Worm (Caenorhabditis elegans): Measurements from ENCODE around the gene blos-4.

Gene blos-4

DNA sequence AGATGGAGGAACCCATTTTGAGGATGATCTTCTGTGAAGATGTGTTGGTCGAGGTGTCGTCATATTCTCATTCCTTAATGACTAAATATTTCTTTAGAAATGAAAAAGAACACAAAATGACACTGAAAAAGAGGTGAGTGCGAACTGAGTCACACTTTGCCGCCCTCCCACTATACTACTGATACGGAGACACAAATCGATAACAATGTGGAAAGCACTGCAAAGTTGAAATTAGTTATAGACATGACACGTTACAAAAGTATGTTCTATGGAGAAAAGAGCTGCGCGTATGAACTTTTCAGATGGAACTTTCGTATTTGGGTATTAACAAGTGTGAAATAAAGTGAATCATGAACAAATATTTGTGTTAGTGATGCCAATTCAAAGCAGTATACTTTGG, 878 bp upstream of the blos-4 start, which contains the start of gene tat-4:
TSS of gene tat-4 (minus strand) at position 117 of the 400 bp plus-strand sequence.
- TF ChIP-seq unc-62 (GFP tag; optimal IDR thresholded peaks at IDR 0.05): no peak

DNA sequence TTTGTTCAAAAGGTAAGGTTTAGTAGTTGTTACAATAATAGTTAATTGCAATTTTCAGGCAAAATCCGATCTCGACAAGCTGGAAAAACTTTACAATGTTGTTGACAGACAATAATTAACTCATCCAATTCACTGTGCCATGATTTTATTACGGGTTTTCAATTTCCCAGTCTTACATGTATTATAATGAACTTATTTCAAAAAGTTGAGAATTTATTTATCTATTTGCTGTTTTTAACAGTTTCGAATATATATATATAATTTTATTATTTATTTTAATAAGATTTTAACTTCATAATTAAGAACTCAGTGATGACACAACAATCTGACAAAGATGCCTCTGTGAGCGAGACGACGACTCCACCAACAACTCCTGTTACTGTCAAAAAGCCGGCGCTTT, 1.0 kb downstream of the blos-4 start, which contains the start of gene lelo-1:
TSS of gene lelo-1 (plus strand) at position 301 of the 400 bp plus-strand sequence.
- TF ChIP-seq unc-62 (GFP tag; optimal IDR thresholded peaks at IDR 0.05): no peak

DNA sequence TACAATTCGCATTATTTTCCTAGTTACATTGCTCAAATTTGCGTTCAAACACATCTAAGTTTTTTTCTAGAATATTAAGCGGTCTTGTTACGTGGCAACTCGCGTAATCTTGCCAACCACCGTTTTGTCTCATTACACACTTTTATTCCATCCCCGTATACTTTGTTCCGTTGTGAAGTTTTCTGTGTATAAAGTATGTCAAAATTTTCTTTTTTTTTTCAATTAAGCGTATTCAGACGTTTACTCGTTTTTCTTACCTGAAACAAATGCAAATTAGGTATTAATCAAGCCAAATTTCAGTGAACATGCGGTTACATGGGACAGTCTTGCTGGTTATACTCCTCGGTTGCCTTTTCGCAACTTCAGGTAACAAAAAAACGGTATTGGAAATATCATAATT, 2.0 kb downstream of the blos-4 start, which contains the start of gene T24H7.2:
TSS of gene T24H7.2 (plus strand) at position 301 of the 400 bp plus-strand sequence.
- no peak for TF ChIP-seq unc-62 (GFP tag; optimal IDR thresholded peaks at IDR 0.05)

DNA sequence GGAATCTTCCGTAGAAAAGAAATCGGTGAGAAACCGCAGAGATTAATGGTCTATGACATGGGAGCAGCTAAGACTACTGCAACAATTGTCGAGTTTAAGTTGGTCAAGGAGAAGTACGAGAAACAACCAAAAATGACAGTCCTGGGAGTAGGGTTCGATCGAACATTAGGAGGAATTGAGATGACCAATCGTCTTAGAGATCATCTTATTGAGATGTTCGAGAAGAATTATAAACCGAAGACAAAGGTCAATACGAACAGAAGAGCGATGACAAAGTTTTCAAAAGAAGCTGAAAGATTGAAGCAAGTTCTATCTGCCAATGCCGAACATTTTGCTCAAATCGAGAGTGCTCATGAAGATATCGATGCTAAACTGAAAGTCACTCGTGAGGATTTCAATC, 3.0 kb downstream of the blos-4 start:
- TF ChIP-seq unc-62 (GFP tag; optimal IDR thresholded peaks at IDR 0.05): no peak

DNA sequence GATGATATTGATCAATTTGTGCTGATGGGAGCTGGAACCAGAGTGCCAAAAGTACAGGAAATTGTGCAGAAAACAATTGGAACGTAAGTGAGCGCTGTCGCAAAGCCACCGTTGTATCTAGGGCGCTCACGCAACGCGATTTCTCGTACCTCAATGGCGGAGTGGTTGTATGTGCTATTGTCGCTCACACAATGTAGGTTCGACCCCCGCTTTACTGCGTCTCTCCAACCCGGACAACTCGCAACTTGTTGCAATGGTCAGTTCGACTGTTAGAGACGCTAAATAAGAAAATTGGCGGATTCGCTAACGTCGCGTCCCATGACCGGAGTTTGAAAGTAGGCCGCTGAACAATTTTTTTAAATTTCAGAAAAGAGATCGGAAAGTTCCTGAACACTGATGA, 3.5 kb downstream of the blos-4 start:
- TF ChIP-seq unc-62 (GFP tag; optimal IDR thresholded peaks at IDR 0.05): no peak

DNA sequence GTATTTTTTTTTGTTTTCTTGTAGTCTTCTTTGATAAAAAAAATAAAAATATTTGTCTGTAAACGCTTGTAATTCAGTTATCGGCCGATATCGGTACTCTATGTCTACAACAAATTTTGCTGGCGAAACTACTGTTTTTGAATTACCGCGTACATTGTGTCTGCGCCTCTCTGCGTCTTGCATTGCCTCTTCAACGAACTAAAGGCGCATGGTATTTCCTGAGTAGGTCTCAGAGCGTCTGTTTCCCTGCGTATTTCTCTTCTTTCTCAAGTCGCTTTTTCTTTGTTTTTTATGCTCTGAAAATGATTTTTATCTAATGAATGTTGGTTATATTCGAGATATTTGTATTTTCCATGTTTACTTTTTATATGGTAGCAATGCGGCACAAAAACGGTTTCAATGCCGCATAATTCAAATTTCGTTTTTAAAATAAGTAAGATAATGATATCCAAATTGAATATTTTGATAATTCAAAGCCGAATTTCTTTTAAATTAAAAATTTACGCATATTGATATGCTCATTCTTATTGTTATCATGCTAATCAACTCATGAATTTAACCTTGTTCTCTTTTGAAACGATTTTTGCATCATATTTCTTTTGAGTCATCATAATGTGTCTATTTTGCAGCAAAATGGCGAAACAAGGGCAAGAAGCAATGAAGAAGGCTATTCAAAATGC, 5.9 kb downstream of the blos-4 start, which contains the start of gene phb-2:
TSS of gene phb-2 (plus strand) at position 630 of the 680 bp plus-strand sequence.
- TF ChIP-seq unc-62 (GFP tag; optimal IDR thresholded peaks at IDR 0.05): no peak

DNA sequence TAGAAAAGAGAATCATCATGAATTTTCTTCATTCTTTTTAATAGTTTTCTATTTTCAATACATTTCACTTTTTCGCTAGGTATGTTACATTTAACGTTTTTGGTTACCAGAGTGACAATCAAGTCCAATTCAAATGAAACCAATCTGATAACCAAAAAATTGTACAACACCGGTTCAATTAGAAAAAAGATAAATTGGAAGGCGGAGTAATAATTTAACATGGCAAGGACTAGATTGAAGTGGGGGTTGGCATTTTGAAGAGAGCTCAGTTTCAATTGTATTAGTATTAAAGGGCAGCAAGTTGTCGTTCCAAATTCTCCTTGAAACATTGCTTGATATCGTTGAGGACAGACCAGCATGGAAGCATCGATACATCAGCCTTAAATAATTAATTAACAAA, 7.7 kb downstream of the blos-4 start:
- no peak for TF ChIP-seq unc-62 (GFP tag; optimal IDR thresholded peaks at IDR 0.05)

DNA sequence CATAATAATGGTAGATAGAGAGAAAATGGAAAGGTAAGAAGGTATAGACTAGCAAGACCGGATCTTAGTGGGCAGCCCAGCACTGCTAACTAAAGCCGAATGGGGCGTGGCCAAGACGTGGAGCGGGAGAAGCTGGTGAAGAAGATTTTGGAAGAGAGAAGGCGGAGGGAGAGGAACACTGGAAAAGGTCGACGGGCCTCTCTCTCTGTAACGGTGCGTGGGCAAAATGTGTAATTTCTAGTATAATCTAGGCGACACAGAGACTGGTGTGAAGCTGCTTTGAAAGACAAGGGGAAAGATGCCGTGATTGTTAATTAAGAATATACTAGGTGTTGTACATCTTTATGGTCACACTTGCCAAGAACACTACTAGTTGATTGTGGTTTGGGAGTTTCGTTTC, 11.0 kb downstream of the blos-4 start, which contains the start of gene F13H8.5:
TSS of gene F13H8.5 (minus strand) at position 101 of the 400 bp plus-strand sequence.
- TF ChIP-seq unc-62 (GFP tag; optimal IDR thresholded peaks at IDR 0.05): no peak

DNA sequence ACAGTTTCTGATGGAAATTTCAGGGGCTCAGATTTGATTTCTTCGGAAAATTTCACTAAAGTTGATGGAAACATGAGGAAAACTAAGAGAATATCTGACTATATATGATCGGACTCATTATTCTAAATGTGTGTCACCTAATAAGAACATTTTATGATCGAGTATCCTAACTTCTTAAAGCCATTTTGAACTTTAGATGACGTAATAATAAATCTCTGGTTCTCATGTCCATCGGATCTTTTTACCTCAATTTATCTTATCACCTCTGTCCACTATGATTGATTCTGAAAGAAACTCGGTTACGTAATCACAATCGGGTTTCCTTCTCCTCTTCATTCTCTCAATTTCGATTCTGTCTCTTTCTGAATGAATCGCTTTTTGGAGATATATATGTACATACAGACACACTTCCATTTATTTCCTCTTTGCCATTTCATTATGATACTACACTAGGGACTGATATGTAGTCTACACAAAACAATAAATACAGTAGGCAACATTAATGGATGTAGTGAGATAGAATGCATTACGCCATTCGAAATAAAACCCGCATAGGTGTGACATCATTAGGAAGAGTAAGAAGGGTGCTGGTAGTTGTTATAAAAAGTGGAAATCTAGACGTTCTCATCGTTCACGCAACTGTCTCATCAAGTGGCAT, 12.3 kb downstream of the blos-4 start:
- TF ChIP-seq unc-62 (GFP tag; optimal IDR thresholded peaks at IDR 0.05): no peak

DNA sequence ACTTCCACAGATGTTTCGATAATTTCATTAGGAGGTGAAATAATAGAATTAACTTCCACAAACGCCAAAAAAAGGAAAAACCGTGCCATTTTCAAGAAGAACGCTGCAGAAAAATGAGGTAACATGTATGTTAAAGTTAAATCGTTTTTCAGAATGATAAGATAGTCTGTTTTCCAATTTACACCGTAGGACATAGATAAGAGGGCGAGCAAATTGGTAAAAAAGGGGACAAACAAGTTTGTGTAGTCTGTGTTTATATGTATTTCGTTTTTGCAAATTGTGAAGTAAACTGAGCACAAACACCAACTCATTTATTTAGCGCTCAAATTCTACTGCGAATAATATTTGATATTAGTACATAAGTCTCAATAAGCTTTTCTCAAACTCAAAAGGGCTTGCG, 14.8 kb downstream of the blos-4 start, which contains the start of gene F13H8.11:
TSS of gene F13H8.11 (minus strand) at position 155 of the 400 bp plus-strand sequence.
- no peak for TF ChIP-seq unc-62 (GFP tag; optimal IDR thresholded peaks at IDR 0.05)

DNA sequence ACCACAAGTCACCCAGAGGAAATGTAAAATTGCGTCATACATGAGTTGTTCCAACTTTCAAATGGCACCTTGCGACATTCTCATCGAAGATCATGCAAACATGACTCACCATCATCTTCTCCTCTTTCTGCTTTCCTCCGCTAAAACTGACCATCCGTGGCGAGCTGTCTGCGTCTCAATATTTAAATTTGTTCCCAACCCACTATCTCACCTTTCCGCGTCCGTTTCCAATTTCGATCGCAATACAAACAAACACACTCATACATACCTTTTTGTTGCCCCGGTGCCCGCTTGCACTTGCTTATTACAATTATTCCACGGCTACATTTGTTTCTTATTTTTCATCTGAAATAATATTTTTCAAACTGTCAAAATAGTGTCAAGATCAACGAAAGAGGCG, 15.6 kb downstream of the blos-4 start, which contains the start of gene nmgp-1:
TSS of gene nmgp-1 (plus strand) at position 174 of the 400 bp plus-strand sequence.
- TF ChIP-seq unc-62 (GFP tag; optimal IDR thresholded peaks at IDR 0.05): no peak

DNA sequence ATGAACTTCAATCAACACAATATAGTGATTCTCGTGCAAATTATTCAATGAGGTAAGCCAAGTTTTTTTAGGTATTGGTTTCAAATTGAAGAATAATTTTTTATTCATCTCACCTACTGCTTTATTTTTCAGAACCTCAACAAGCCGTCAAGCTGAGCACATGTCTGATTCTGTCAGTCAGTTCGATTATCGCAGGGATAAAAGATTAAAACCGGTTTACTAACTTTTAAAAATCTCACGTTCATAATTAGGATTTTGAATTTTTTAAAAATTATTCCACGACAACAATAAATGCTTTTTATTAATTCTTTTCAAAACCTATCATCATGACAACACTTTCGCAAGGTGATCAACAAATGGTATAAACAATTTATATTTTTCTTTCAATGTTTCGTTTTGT, 17.2 kb downstream of the blos-4 start, which contains the start of gene F13H8.12:
TSS of gene F13H8.12 (plus strand) at position 301 of the 400 bp plus-strand sequence.
- TF ChIP-seq unc-62 (GFP tag; optimal IDR thresholded peaks at IDR 0.05): no peak

DNA sequence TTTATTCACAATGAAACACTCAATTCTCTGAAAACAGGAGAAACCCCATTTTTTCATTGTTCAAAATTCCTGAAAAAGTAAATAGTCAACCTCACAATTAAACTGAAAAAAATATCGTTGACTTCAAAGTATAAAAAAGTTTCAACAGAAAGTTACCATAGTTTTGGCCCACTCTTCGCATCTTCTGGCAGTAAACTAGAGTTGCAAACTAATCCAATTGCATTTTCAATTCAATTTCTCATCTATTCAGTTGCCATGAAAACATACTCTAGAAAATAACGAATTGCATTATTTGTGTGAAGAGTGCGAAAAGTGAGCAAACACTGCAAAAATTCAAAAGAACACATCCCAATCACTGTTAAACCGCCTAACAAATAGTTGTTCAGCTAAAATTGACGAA, 18.6 kb downstream of the blos-4 start, which contains the start of gene F13H8.3:
TSS of gene F13H8.3 (plus strand) at position 301 of the 400 bp plus-strand sequence.
- no peak for TF ChIP-seq unc-62 (GFP tag; optimal IDR thresholded peaks at IDR 0.05)

DNA sequence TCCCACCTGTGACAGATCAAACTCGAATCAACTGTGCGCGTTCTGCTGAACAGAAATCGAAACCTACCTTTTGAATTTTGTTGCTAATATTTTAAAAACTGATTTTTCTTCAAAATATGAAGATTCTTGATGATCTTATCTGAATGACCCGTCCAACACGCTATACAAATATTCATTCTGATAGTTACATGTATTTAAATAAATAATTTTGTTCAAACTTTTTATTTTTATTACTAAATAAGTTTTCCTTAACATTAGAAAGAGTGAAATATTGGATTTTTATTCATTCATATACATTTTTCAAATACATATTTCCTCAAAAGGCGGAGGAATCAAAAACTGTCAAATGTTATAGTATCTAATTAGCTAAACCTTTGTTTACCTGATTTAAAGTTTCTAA, 22.9 kb downstream of the blos-4 start, which contains the start of gene F13H8.8:
TSS of gene F13H8.8 (minus strand) at position 101 of the 400 bp plus-strand sequence.
- TF ChIP-seq unc-62 (GFP tag; optimal IDR thresholded peaks at IDR 0.05): no peak

DNA sequence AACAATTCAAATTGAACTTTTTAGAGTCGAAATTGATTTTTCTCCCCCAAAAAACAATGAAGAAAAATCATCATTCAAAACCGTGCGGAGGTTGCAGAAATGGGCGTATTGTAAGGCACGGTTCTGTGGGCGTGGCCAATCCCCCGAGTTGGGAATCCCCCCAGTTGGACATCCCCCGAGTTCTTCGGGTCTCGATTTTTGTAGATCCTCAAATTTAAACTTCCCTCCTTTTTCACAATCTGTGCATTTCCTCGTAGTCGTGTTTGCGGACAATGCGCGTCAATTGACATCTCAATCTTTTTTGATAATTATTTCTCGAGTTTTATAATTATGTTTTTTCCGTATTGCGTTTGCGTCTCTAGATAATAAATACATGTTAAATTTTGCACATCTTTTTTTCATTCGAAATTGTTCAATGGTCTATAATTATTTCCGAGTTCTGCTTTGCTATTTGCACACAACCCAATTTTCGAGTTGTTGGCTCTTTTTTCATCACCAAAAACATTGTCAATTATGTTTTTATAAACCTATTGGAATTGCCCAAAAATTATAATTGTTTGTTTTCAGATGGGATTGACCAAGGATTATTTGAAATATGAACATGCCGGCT, 24.9 kb downstream of the blos-4 start, which contains the start of gene F13H8.2:
TSS of gene F13H8.2 (plus strand) at position 560 of the 610 bp plus-strand sequence.
- TF ChIP-seq unc-62 (GFP tag; optimal IDR thresholded peaks at IDR 0.05): no peak

DNA sequence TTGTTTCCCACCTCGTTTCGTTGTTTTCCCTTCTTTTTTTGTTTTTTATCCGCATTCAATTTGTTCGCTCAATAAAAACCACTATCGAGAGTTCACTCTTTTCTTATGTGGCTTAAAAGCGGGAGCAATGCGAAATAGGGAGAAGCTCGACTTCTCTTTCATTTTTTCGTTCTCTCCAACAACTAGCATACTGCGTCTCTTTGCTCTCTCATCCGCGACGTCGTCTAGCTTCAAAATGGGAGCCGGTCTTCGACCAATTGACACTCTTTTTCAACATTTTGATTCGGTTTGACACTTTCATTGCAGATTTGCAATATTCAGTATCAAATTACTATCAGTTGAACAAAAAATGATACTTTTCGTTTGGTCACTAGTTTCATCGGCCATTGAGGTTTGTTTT, 28.9 kb downstream of the blos-4 start, which contains the start of gene bpl-1:
TSS of gene bpl-1 (plus strand) at position 301 of the 400 bp plus-strand sequence.
- TF ChIP-seq unc-62 (GFP tag; optimal IDR thresholded peaks at IDR 0.05): no peak

All from whole organism, dauer.